Worm (Caenorhabditis elegans) whole organism, young adult: ENCODE data around the gene Y43F8B.29.

Experiments used
- egl-44 ChIP-seq: fragments of 200-800 bp; sonication (Bioruptor generic); IDR thresholded peaks from 2 replicates; pipeline ENCODE4 v1.3.6; 2022; ENCODE audit warnings: missing genetic modification reagents, missing genetic modification characterization, missing compliant biosample characterization
- him-1 ChIP-seq: sonication (generic microtip); optimal IDR thresholded peaks from 2 replicates; lab custom pipeline; 2016; ENCODE audit warnings: missing genotype, missing genetic modification reagents, missing genetic modification characterization, missing compliant biosample characterization
- mxl-1 ChIP-seq: sonication (generic microtip); optimal IDR thresholded peaks from 2 replicates; lab custom pipeline; 2016; ENCODE audit warnings: missing genetic modification characterization, missing compliant biosample characterization
- nfya-2 ChIP-seq: fragments of 200-800 bp; sonication (Bioruptor generic); IDR thresholded peaks from 2 replicates; pipeline ENCODE4 v1.3.6; 2022; ENCODE audit warnings: missing genetic modification reagents, missing genetic modification characterization, missing compliant biosample characterization
- snpc-4 ChIP-seq, 5 experiments: fragments of 150-350 bp in 1 of 5; sonication (generic microtip) in 4 of 5; optimal IDR thresholded peaks; 2 replicates each; lab custom pipeline; 2014 to 2018; ENCODE audit warnings: missing genetic modification characterization in 5 of 5, missing biosample characterization in 3 of 5, antibody characterized with exemption in 2 of 5, mild to moderate bottlenecking in 2 of 5, missing compliant biosample characterization in 2 of 5, missing genotype in 2 of 5, moderate library complexity in 2 of 5, missing genetic modification reagents in 1 of 5
- sptf-2 ChIP-seq: fragments of 200-800 bp; sonication (Bioruptor generic); optimal IDR thresholded peaks from 2 replicates; lab custom pipeline; 2018; ENCODE audit warnings: mild to moderate bottlenecking, missing genetic modification characterization, missing compliant biosample characterization
- tbx-9 ChIP-seq: sonication (generic microtip); optimal IDR thresholded peaks from 2 replicates; lab custom pipeline; 2016; ENCODE audit warnings: borderline replicate concordance, missing genetic modification characterization, inconsistent platforms, missing compliant biosample characterization
- unc-62 ChIP-seq: fragments of 150-350 bp; optimal IDR thresholded peaks from 2 replicates; lab custom pipeline; 2014; ENCODE audit warnings: missing biosample characterization, missing genetic modification reagents, missing genetic modification characterization
- ztf-22 ChIP-seq: fragments of 200-800 bp; sonication (Bioruptor generic); optimal IDR thresholded peaks from 2 replicates; lab custom pipeline; 2018; ENCODE audit warnings: mild to moderate bottlenecking, missing genetic modification characterization, moderate library complexity, missing compliant biosample characterization
- ztf-28 ChIP-seq: fragments of 200-800 bp; sonication (Bioruptor generic); IDR thresholded peaks from 2 replicates; pipeline ENCODE4 v1.3.6; 2022; ENCODE audit warnings: missing genetic modification reagents, missing genetic modification characterization, missing compliant biosample characterization

ce11 chrV:19485261-19485660 lies 6.1 kb upstream of the Y43F8B.29 start, which contains the start of gene Y43F8B.28:
- no peak for TF ChIP-seq tbx-9 (tag; lab: Kevin White, UChicago)
- no peak for TF ChIP-seq mxl-1 (tag; lab: Kevin White, UChicago)
- TF ChIP-seq nfya-2 (GFP tag; lab: Robert Waterston, UW): no peak
- no peak for TF ChIP-seq snpc-4 (GFP tag; optimal IDR thresholded peaks at IDR 0.05; lab: Kevin White, UChicago)
- no peak for TF ChIP-seq snpc-4 (tag; optimal IDR thresholded peaks at IDR 0.05; lab: Kevin White, UChicago)
- TF ChIP-seq egl-44 (GFP tag; lab: Robert Waterston, UW): no peak
- no peak for TF ChIP-seq ztf-22 (GFP tag; lab: Kevin White, UChicago)
- TF ChIP-seq unc-62 (GFP tag; lab: Kevin White, UChicago): no peak
- TF ChIP-seq sptf-2 (GFP tag; lab: Kevin White, UChicago): no peak
- TF ChIP-seq him-1 (tag; lab: Kevin White, UChicago): no peak
- TF ChIP-seq ztf-28 (GFP tag; lab: Robert Waterston, UW): no peak
